Worm (Caenorhabditis elegans): ENCODE data around the gene F41H8.2.

ce11 chrV:779999-780398, 46.2 kb upstream of the F41H8.2 start, which contains the start of gene srbc-60:
- TF ChIP-seq him-1 (tag; optimal IDR thresholded peaks at IDR 0.05) (no peak), W03F9.2 (tag; optimal IDR thresholded peaks at IDR 0.05) (no peak)

All from whole organism, L4/young adult.